Worm (Caenorhabditis elegans) whole organism, L4 larva: ENCODE results near the gene ecps-1.

Source experiments
- F26F4.8 ChIP-seq: fragments of 200-800 bp; sonication (Bioruptor generic); conservative IDR thresholded peaks from 2 replicates; pipeline ENCODE4 v1.3.6; 2022; ENCODE audit warnings: missing genetic modification characterization, missing compliant biosample characterization
- F44E2.7 ChIP-seq: fragments of 200-800 bp; sonication (Bioruptor generic); IDR thresholded peaks from 2 replicates; pipeline ENCODE4 v2.1.2; 2022; ENCODE audit warnings: missing genetic modification characterization, missing compliant biosample characterization
- F49E8.2 ChIP-seq: sonication (generic microtip); optimal IDR thresholded peaks from 2 replicates; lab custom pipeline; 2016; ENCODE audit warnings: missing compliant biosample characterization, mild to moderate bottlenecking, missing genetic modification characterization, borderline replicate concordance
- T26A8.4 ChIP-seq: fragments of 200-800 bp; sonication (Bioruptor generic); IDR thresholded peaks from 2 replicates; pipeline ENCODE4 v1.3.6; 2022; ENCODE audit warnings: missing genetic modification characterization, missing compliant biosample characterization
- Y105C5A.15 ChIP-seq: fragments of 200-800 bp; sonication (Bioruptor generic); IDR thresholded peaks from 2 replicates; pipeline ENCODE4 v1.3.6; 2022; ENCODE audit warnings: missing genetic modification characterization, missing compliant biosample characterization
- Y48G9A.11 ChIP-seq: fragments of 200-800 bp; sonication (Bioruptor generic); IDR thresholded peaks from 2 replicates; pipeline ENCODE4 v1.3.6; 2022; ENCODE audit warnings: missing genetic modification reagents, missing genetic modification characterization, missing compliant biosample characterization
- Y75B8A.6 ChIP-seq: fragments of 200-800 bp; sonication (Bioruptor generic); IDR thresholded peaks from 2 replicates; pipeline ENCODE4 v1.3.6; 2022; ENCODE audit warnings: missing genetic modification reagents, missing genetic modification characterization, missing compliant biosample characterization
- ZK337.2 ChIP-seq: fragments of 200-800 bp; sonication (Bioruptor generic); IDR thresholded peaks from 2 replicates; pipeline ENCODE4 v1.3.6; 2022; ENCODE audit warnings: missing genetic modification reagents, missing genetic modification characterization, missing compliant biosample characterization
- aly-2 ChIP-seq: sonication (generic microtip); optimal IDR thresholded peaks from 2 replicates; lab custom pipeline; 2018; ENCODE audit warnings: missing biosample characterization, missing genetic modification characterization
- arid-1 ChIP-seq: fragments of 200-800 bp; sonication (Bioruptor generic); conservative IDR thresholded peaks from 2 replicates; pipeline ENCODE4 v1.3.6; 2022; ENCODE audit warnings: missing genetic modification reagents, missing genetic modification characterization, missing compliant biosample characterization
- attf-4 ChIP-seq: sonication (generic microtip); optimal IDR thresholded peaks from 3 replicates; lab custom pipeline; 2017; ENCODE audit warnings: missing biosample characterization, missing genetic modification characterization
- ceh-44 ChIP-seq: fragments of 200-800 bp; sonication (Bioruptor generic); IDR thresholded peaks from 2 replicates; pipeline ENCODE4 v1.3.6; 2022; ENCODE audit warnings: missing genetic modification reagents, missing genetic modification characterization, missing compliant biosample characterization
- ceh-62 ChIP-seq: sonication (generic microtip); optimal IDR thresholded peaks from 2 replicates; lab custom pipeline; 2017; ENCODE audit warnings: missing biosample characterization, missing genetic modification characterization
- ctbp-1 ChIP-seq: fragments of 200-800 bp; sonication (Bioruptor generic); IDR thresholded peaks from 2 replicates; pipeline ENCODE4 v1.3.6; 2022; ENCODE audit warnings: missing genetic modification reagents, missing genetic modification characterization, missing compliant biosample characterization
- daf-12 ChIP-seq: fragments of 150-350 bp; optimal IDR thresholded peaks from 2 replicates; lab custom pipeline; 2014; ENCODE audit warnings: missing biosample characterization, missing genetic modification reagents, missing genetic modification characterization
- daf-16 ChIP-seq, 3 experiments: sonication (generic microtip); optimal IDR thresholded peaks; 2 replicates each; lab custom pipeline; 2016 to 2017; ENCODE audit warnings: missing genetic modification characterization in 3 of 3, missing genetic modification reagents in 3 of 3, mild to moderate bottlenecking in 2 of 3, missing compliant biosample characterization in 2 of 3, missing biosample characterization in 1 of 3, moderate library complexity in 1 of 3
- daf-19 ChIP-seq: fragments of 200-800 bp; sonication (Bioruptor generic); conservative IDR thresholded peaks from 2 replicates; pipeline ENCODE4 v1.3.6; 2022; ENCODE audit warnings: missing genetic modification characterization, missing compliant biosample characterization
- dmd-6 ChIP-seq: fragments of 200-800 bp; sonication (Bioruptor generic); IDR thresholded peaks from 2 replicates; pipeline ENCODE4 v1.3.6; 2022; ENCODE audit warnings: missing genetic modification reagents, missing genetic modification characterization, missing compliant biosample characterization
- dmd-9 ChIP-seq: fragments of 200-800 bp; sonication (Bioruptor generic); IDR thresholded peaks from 2 replicates; pipeline ENCODE4 v1.3.6; 2022; ENCODE audit warnings: missing genetic modification reagents, missing genetic modification characterization, missing compliant biosample characterization
- fos-1 ChIP-seq: fragments of 150-350 bp; optimal IDR thresholded peaks from 2 replicates; lab custom pipeline; 2014; ENCODE audit warnings: missing biosample characterization, missing genetic modification characterization
- hif-1 ChIP-seq, 2 experiments: sonication (generic microtip); optimal IDR thresholded peaks; 2 replicates each; lab custom pipeline; 2016 to 2017; ENCODE audit warnings: missing compliant biosample characterization in 2 of 2, missing genetic modification characterization in 2 of 2, missing genetic modification reagents in 2 of 2, missing genotype in 2 of 2, mild to moderate bottlenecking in 1 of 2
- hlh-30 ChIP-seq: sonication (generic microtip); optimal IDR thresholded peaks from 2 replicates; lab custom pipeline; 2017; ENCODE audit warnings: antibody characterized with exemption, mild to moderate bottlenecking, missing genetic modification characterization, missing compliant biosample characterization; ENCODE audit not compliant: insufficient read depth
- jun-1 ChIP-seq: fragments of 150-350 bp; optimal IDR thresholded peaks from 2 replicates; lab custom pipeline; 2014; ENCODE audit warnings: missing biosample characterization, missing genetic modification reagents, missing genetic modification characterization
- lin-39 ChIP-seq: fragments of 150-350 bp; optimal IDR thresholded peaks from 2 replicates; lab custom pipeline; 2014; ENCODE audit warnings: missing biosample characterization, missing genetic modification reagents, missing genetic modification characterization
- lsy-2 ChIP-seq, 2 experiments: fragments of 150-350 bp in 1 of 2; sonication (generic microtip) in 1 of 2; optimal IDR thresholded peaks; 2 replicates each; lab custom pipeline; 2014 to 2017; ENCODE audit warnings: missing biosample characterization in 2 of 2, missing genetic modification characterization in 2 of 2
- madf-5 ChIP-seq, 2 experiments: fragments of 200-800 bp; sonication (Bioruptor generic); IDR thresholded peaks; 2 replicates each; pipeline ENCODE4 v1.3.6; 2022; ENCODE audit warnings: missing compliant biosample characterization in 2 of 2, missing genetic modification characterization in 2 of 2
- madf-9 ChIP-seq: fragments of 200-800 bp; sonication (Bioruptor generic); conservative IDR thresholded peaks from 2 replicates; pipeline ENCODE4 v1.3.6; 2022; ENCODE audit warnings: missing genetic modification reagents, missing genetic modification characterization, missing compliant biosample characterization
- mep-1 ChIP-seq: fragments of 150-350 bp; sonication (generic microtip); optimal IDR thresholded peaks from 3 replicates; lab custom pipeline; 2014; ENCODE audit warnings: missing biosample characterization, missing genetic modification characterization
- nhr-102 ChIP-seq: sonication (generic microtip); optimal IDR thresholded peaks from 2 replicates; lab custom pipeline; 2016; ENCODE audit warnings: mild to moderate bottlenecking, missing genetic modification characterization, moderate library complexity, missing compliant biosample characterization
- nhr-11 ChIP-seq: fragments of 150-350 bp; optimal IDR thresholded peaks from 2 replicates; lab custom pipeline; 2014; ENCODE audit warnings: missing biosample characterization, missing genetic modification characterization
- nhr-111 ChIP-seq: fragments of 200-800 bp; sonication (Bioruptor generic); optimal IDR thresholded peaks from 2 replicates; lab custom pipeline; 2018; ENCODE audit warnings: mild to moderate bottlenecking, missing genetic modification characterization, missing compliant biosample characterization
- nhr-28 ChIP-seq: fragments of 150-350 bp; optimal IDR thresholded peaks from 2 replicates; lab custom pipeline; 2014; ENCODE audit warnings: missing biosample characterization, missing genetic modification characterization
- nhr-41 ChIP-seq: fragments of 200-800 bp; sonication (Bioruptor generic); IDR thresholded peaks from 2 replicates; pipeline ENCODE4 v1.3.6; 2022; ENCODE audit warnings: missing genetic modification reagents, missing genetic modification characterization, missing compliant biosample characterization
- nhr-42 ChIP-seq: fragments of 200-800 bp; sonication (Bioruptor generic); IDR thresholded peaks from 2 replicates; pipeline ENCODE4 v1.3.6; 2022; ENCODE audit warnings: missing genetic modification characterization, missing compliant biosample characterization
- nhr-48 ChIP-seq: sonication (generic microtip); optimal IDR thresholded peaks from 2 replicates; lab custom pipeline; 2016; ENCODE audit warnings: mild to moderate bottlenecking, missing genetic modification characterization, missing compliant biosample characterization
- nhr-6 ChIP-seq: fragments of 150-350 bp; optimal IDR thresholded peaks from 2 replicates; lab custom pipeline; 2014; ENCODE audit warnings: missing biosample characterization, missing genetic modification characterization
- php-3 ChIP-seq: fragments of 200-800 bp; sonication (Bioruptor generic); IDR thresholded peaks from 2 replicates; pipeline ENCODE4 v1.3.6; 2022; ENCODE audit warnings: missing genetic modification reagents, missing genetic modification characterization, missing compliant biosample characterization
- rbr-2 ChIP-seq: sonication (generic microtip); optimal IDR thresholded peaks from 2 replicates; lab custom pipeline; 2016; ENCODE audit warnings: missing genotype, missing genetic modification characterization, missing compliant biosample characterization
- set-16 ChIP-seq: fragments of 200-800 bp; sonication (Bioruptor generic); IDR thresholded peaks from 2 replicates; pipeline ENCODE4 v1.3.6; 2022; ENCODE audit warnings: missing genetic modification reagents, missing genetic modification characterization, missing compliant biosample characterization
- skn-1 ChIP-seq: fragments of 150-350 bp; optimal IDR thresholded peaks from 2 replicates; lab custom pipeline; 2014; ENCODE audit warnings: missing biosample characterization, missing genetic modification characterization
- spr-3 ChIP-seq: fragments of 200-800 bp; sonication (Bioruptor generic); optimal IDR thresholded peaks from 2 replicates; lab custom pipeline; 2018; ENCODE audit warnings: mild to moderate bottlenecking, missing genetic modification characterization, missing compliant biosample characterization
- tra-1 ChIP-seq: fragments of 200-800 bp; sonication (Bioruptor generic); IDR thresholded peaks from 2 replicates; pipeline ENCODE4 v1.3.6; 2022; ENCODE audit warnings: missing genetic modification reagents, missing genetic modification characterization, missing compliant biosample characterization
- unc-130 ChIP-seq: sonication (generic microtip); optimal IDR thresholded peaks from 2 replicates; lab custom pipeline; 2016; ENCODE audit warnings: missing genetic modification reagents, missing genetic modification characterization, missing compliant biosample characterization
- unc-39 ChIP-seq: sonication (generic microtip); optimal IDR thresholded peaks from 2 replicates; lab custom pipeline; 2017; ENCODE audit warnings: missing biosample characterization, missing genetic modification characterization
- unc-62 ChIP-seq, 3 experiments: fragments of 150-350 bp in 1 of 3; sonication (generic microtip); optimal IDR thresholded peaks in 2 of 3; peaks in 1 of 3; 1 replicate in 1 of 3; 2 replicates in 2 of 3; lab custom pipeline; 2014 to 2017; ENCODE audit warnings: missing biosample characterization in 3 of 3, missing genetic modification characterization in 3 of 3, missing genetic modification reagents in 3 of 3, missing genotype in 1 of 3
- zfp-2 ChIP-seq: sonication (generic microtip); optimal IDR thresholded peaks from 2 replicates; lab custom pipeline; 2016; ENCODE audit warnings: mild to moderate bottlenecking, missing genetic modification characterization, missing compliant biosample characterization
- zfp-3 ChIP-seq: fragments of 200-800 bp; sonication (Bioruptor generic); conservative IDR thresholded peaks from 2 replicates; pipeline ENCODE4 v1.3.6; 2022; ENCODE audit warnings: missing genetic modification reagents, missing genetic modification characterization, missing compliant biosample characterization
- ztf-7 ChIP-seq: fragments of 150-350 bp; optimal IDR thresholded peaks from 2 replicates; lab custom pipeline; 2014; ENCODE audit warnings: missing biosample characterization, missing genetic modification characterization

The ecps-1 gene

ce11 chrIII:10415822-10416221, 44.5 kb downstream of the ecps-1 start, which contains the start of gene ymel-1 (continued):
- no peak for TF ChIP-seq nhr-42
- no peak for TF ChIP-seq madf-5 (GFP tag; IDR thresholded peaks at IDR 0.05; lab: Robert Waterston, UW)
- no peak for TF ChIP-seq madf-9 (GFP tag; lab: Robert Waterston, UW)
- no peak for TF ChIP-seq ceh-62 (tag; lab: Kevin White, UChicago)
- no peak for TF ChIP-seq aly-2 (tag; lab: Kevin White, UChicago)
- no peak for TF ChIP-seq nhr-48 (tag; lab: Kevin White, UChicago)
- TF ChIP-seq Y105C5A.15 = no peak
- no peak for TF ChIP-seq ceh-44 (GFP tag; lab: Robert Waterston, UW)
- TF ChIP-seq F26F4.8 = no peak
- no peak for TF ChIP-seq daf-12 (tag; lab: Kevin White, UChicago)
- TF ChIP-seq tra-1 (GFP tag; lab: Robert Waterston, UW) = no peak
- TF ChIP-seq jun-1 (tag; lab: Kevin White, UChicago) = no peak
- TF ChIP-seq nhr-28 (tag; lab: Kevin White, UChicago) = no peak
- TF ChIP-seq nhr-102 (tag; lab: Kevin White, UChicago) = peak; percentile 35
- TF ChIP-seq hif-1 (tag; optimal IDR thresholded peaks at IDR 0.05; lab: Kevin White, UChicago) = peak in 1 of 2 experiments; percentile 52
- no peak for TF ChIP-seq spr-3 (GFP tag; lab: Kevin White, UChicago)
- TF ChIP-seq dmd-6 (GFP tag; lab: Robert Waterston, UW) = peak; percentile 19; the same call in 1 of the 2 replicates
- TF ChIP-seq F44E2.7 (GFP tag; lab: Robert Waterston, UW) = no peak
- TF ChIP-seq set-16 (GFP tag; lab: Robert Waterston, UW) = no peak
- TF ChIP-seq daf-19 = no peak; the same call in 1 of the 2 replicates
- TF ChIP-seq Y75B8A.6 (GFP tag; lab: Robert Waterston, UW) = no peak
- no peak for TF ChIP-seq skn-1 (tag; lab: Kevin White, UChicago)
- TF ChIP-seq nhr-111 (GFP tag; lab: Kevin White, UChicago) = no peak

ce11 chrIII:10407198-10407663, 53.1 kb downstream of the ecps-1 start, which contains the start of gene hat-1:
Gene hat-1, minus strand, starts transcription at chrIII:10407248.
- TF ChIP-seq php-3 (GFP tag; lab: Robert Waterston, UW) = peak; percentile 64
- TF ChIP-seq lin-39 (tag; lab: Kevin White, UChicago) = no peak
- TF ChIP-seq nhr-111 (GFP tag; lab: Kevin White, UChicago) = no peak
- peak; percentile 88 for TF ChIP-seq tra-1 (GFP tag; lab: Robert Waterston, UW)
- peak; percentile 92 for TF ChIP-seq zfp-2 (tag; lab: Kevin White, UChicago)
- TF ChIP-seq T26A8.4 = peak; percentile 97
- TF ChIP-seq lsy-2 (tag; optimal IDR thresholded peaks at IDR 0.05; lab: Kevin White, UChicago) = peak; percentile 66 to 95
- TF ChIP-seq F49E8.2 (tag; lab: Kevin White, UChicago) = peak; percentile 92
- TF ChIP-seq ctbp-1 = peak; percentile 96
- TF ChIP-seq madf-5 (GFP tag; IDR thresholded peaks at IDR 0.05; lab: Robert Waterston, UW) = no peak
- TF ChIP-seq daf-16 (GFP tag; optimal IDR thresholded peaks at IDR 0.05; lab: Kevin White, UChicago) = peak in 1 of 2 experiments; percentile 92
- TF ChIP-seq daf-16 (tag; optimal IDR thresholded peaks at IDR 0.05; lab: Kevin White, UChicago) = peak; percentile 66
- peak; percentile 96 for TF ChIP-seq rbr-2 (tag; lab: Kevin White, UChicago)
- no peak for TF ChIP-seq fos-1 (tag; lab: Kevin White, UChicago)
- peak; percentile 86 for TF ChIP-seq nhr-48 (tag; lab: Kevin White, UChicago)
- TF ChIP-seq attf-4 (tag; lab: Kevin White, UChicago) = no peak
- TF ChIP-seq hlh-30 = peak; percentile 90
- TF ChIP-seq nhr-6 = peak; percentile 93
- peak in 1 of 2 experiments; percentile 39 for TF ChIP-seq unc-62 (GFP tag; optimal IDR thresholded peaks at IDR 0.05 in 1 of 2; lab: Kevin White, UChicago)
- no peak for TF ChIP-seq unc-62 (tag; optimal IDR thresholded peaks at IDR 0.05; lab: Kevin White, UChicago)
- TF ChIP-seq zfp-3 (GFP tag; lab: Robert Waterston, UW) = peak; percentile 90
- TF ChIP-seq Y48G9A.11 (GFP tag; lab: Robert Waterston, UW) = peak; percentile 75
- peak; percentile 82 for TF ChIP-seq unc-130 (GFP tag; lab: Kevin White, UChicago)
- peak; percentile 93 for TF ChIP-seq nhr-11 (tag; lab: Kevin White, UChicago)
- TF ChIP-seq mep-1 (tag; lab: Kevin White, UChicago) = peak; percentile 95
- TF ChIP-seq arid-1 = peak; percentile 94
- no peak for TF ChIP-seq unc-39 (tag; lab: Kevin White, UChicago)
- peak; percentile 73; the same call in 1 of the 2 replicates for TF ChIP-seq nhr-41 (GFP tag; lab: Robert Waterston, UW)
- TF ChIP-seq nhr-42 = peak; percentile 93
- TF ChIP-seq Y105C5A.15 = no peak
- TF ChIP-seq ztf-7 (tag; lab: Kevin White, UChicago) = peak; percentile 66
- peak; percentile 94 for TF ChIP-seq dmd-9 (GFP tag; lab: Robert Waterston, UW)
- TF ChIP-seq ZK337.2 = no peak
